Worm (Caenorhabditis elegans) whole organism, mixed stage, embryonic: Measurements from ENCODE around the gene snrp-3.

Experiments
- bed-3 ChIP-seq: fragments of 200-800 bp; sonication (Bioruptor generic); optimal IDR thresholded peaks from 3 replicates; lab custom pipeline; 2018; ENCODE audit warnings: mild to moderate bottlenecking, missing genetic modification characterization, moderate library complexity, missing compliant biosample characterization
- elt-3 ChIP-seq: fragments of 150-350 bp; optimal IDR thresholded peaks from 2 replicates; lab custom pipeline; 2014; ENCODE audit warnings: missing biosample characterization, missing genetic modification characterization
- mep-1 ChIP-seq: fragments of 150-350 bp; optimal IDR thresholded peaks from 2 replicates; lab custom pipeline; 2017; ENCODE audit warnings: missing biosample characterization, missing genetic modification reagents, missing genetic modification characterization, inconsistent platforms
- nhr-237 ChIP-seq: fragments of 150-350 bp; optimal IDR thresholded peaks from 2 replicates; lab custom pipeline; 2014; ENCODE audit warnings: missing biosample characterization, missing genetic modification characterization
- nhr-76 ChIP-seq: sonication (generic microtip); optimal IDR thresholded peaks from 2 replicates; lab custom pipeline; 2017; ENCODE audit warnings: missing biosample characterization, missing genetic modification characterization
- unc-39 ChIP-seq: fragments of 150-350 bp; optimal IDR thresholded peaks from 2 replicates; lab custom pipeline; 2014; ENCODE audit warnings: missing biosample characterization, missing genetic modification characterization
- unc-62 ChIP-seq: fragments of 150-350 bp; optimal IDR thresholded peaks from 2 replicates; lab custom pipeline; 2014; ENCODE audit warnings: missing biosample characterization, missing genetic modification reagents, missing genetic modification characterization

DNA sequence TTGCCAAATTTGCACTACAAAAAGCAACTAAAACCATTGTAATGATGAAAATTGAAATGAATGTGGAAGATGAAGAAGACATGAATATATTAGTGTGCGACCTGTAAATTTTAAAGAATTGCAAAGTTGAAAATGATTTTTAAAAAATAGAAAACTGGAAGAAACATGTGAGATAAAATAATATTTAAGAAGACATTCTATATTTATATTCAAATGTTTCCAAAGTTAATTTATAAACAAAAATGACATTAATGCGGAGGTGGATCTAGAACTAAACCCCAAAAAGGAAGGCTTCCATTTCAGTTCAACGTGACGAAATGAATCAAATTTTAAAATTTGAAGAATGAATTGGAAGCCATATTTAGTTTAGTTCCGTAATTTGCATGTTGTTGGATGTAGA, 8.4 kb downstream of the snrp-3 start, which contains the start of gene nlp-60:
- no peak for TF ChIP-seq nhr-76 (tag; lab: Kevin White, UChicago)
- no peak for TF ChIP-seq elt-3 (tag; lab: Kevin White, UChicago)
- no peak for TF ChIP-seq unc-39 (tag; lab: Kevin White, UChicago)
- TF ChIP-seq mep-1, result no peak
- no peak for TF ChIP-seq nhr-237 (tag; lab: Kevin White, UChicago)
- TF ChIP-seq unc-62, result no peak
- TF ChIP-seq bed-3 (GFP tag; lab: Kevin White, UChicago), result no peak
